Worm (Caenorhabditis elegans) whole organism, late embryonic: ENCODE measurements around the gene H10E21.1.

Experiments used
- K09A11.1 ChIP-seq: sonication (generic microtip); optimal IDR thresholded peaks from 2 replicates; lab custom pipeline; 2017; ENCODE audit warnings: antibody characterized with exemption, mild to moderate bottlenecking, missing genetic modification characterization, missing compliant biosample characterization; ENCODE audit not compliant: insufficient read depth
- ama-1 ChIP-seq: fragments of 150-350 bp; optimal IDR thresholded peaks from 2 replicates; lab custom pipeline; 2014
- ceh-18 ChIP-seq: sonication (generic microtip); optimal IDR thresholded peaks from 2 replicates; lab custom pipeline; 2016; ENCODE audit warnings: missing genetic modification characterization, missing compliant biosample characterization
- elt-2 ChIP-seq: sonication (generic microtip); optimal IDR thresholded peaks from 2 replicates; lab custom pipeline; 2016; ENCODE audit warnings: missing genetic modification reagents, missing genetic modification characterization, missing compliant biosample characterization
- pag-3 ChIP-seq: sonication (generic microtip); optimal IDR thresholded peaks from 2 replicates; lab custom pipeline; 2016; ENCODE audit warnings: missing compliant biosample characterization, missing genetic modification characterization, borderline replicate concordance
- pqm-1 ChIP-seq: sonication (generic microtip); optimal IDR thresholded peaks from 2 replicates; lab custom pipeline; 2016; ENCODE audit warnings: missing genetic modification characterization, missing compliant biosample characterization

ce11 chrIII:40580-41113 is 25.1 kb downstream of the H10E21.1 start, which contains the start of gene col-88:
- no peak for TF ChIP-seq K09A11.1 (tag; lab: Kevin White, UChicago)
- no peak for TF ChIP-seq ceh-18
- TF ChIP-seq ama-1 (lab: Kevin White, UChicago): no peak
- TF ChIP-seq elt-2 (tag; lab: Kevin White, UChicago): no peak
- no peak for TF ChIP-seq pqm-1
- TF ChIP-seq pag-3 (tag; lab: Kevin White, UChicago): no peak
